Fruit fly (Drosophila melanogaster): ENCODE results near the gene Shab.

Gene Shab

DNA sequence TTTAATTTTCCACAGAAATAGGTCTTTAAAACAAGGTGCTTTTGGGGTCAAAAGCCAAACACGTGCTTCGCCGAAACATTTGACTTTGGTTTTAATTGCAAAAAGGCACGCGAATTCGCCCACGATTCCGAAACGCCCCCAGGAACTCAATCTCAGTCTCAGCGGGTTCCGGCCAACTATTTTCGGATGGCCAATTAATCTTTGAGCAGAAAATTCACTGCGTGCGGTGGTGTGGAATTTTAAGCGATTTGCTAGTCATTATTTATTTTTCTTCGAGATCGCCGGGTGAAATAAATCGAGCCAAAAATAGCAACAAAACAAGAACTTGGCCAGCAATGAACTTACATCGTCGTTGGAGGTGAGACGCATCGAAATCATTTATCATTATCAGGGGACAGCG is 23.8 kb downstream of the Shab start:
- TF ChIP-seq pita (GFP tag; optimal IDR thresholded peaks at IDR 0.05) (no peak), gt (GFP tag; IDR thresholded peaks at IDR 0.05) (no peak), mld (GFP tag; IDR thresholded peaks at IDR 0.05; ENCODE audit: partially characterized antibody) (no peak), Ets65A (GFP tag) (peak; percentile 64), dysf (GFP tag; IDR thresholded peaks at IDR 0.05) (no peak), CG8924 (tag; optimal IDR thresholded peaks at IDR 0.05) (no peak), Gsc (GFP tag; IDR thresholded peaks at IDR 0.05) (no peak), sd (tag; optimal IDR thresholded peaks at IDR 0.05) (peak; percentile 66), Nf-YC (tag; optimal IDR thresholded peaks at IDR 0.05) (no peak), Eip74EF (GFP tag; optimal IDR thresholded peaks at IDR 0.05) (no peak), CG30020 (tag; optimal IDR thresholded peaks at IDR 0.05) (no peak)

- TF ChIP-seq CG13287 (GFP tag; IDR thresholded peaks at IDR 0.05; ENCODE audit: partially characterized antibody) = no peak
- no peak for TF ChIP-seq CG4282 (GFP tag; optimal IDR thresholded peaks at IDR 0.05)
- TF ChIP-seq HLH3B (GFP tag; IDR thresholded peaks at IDR 0.05) = no peak
- TF ChIP-seq CG7556 (GFP tag; optimal IDR thresholded peaks at IDR 0.05) = no peak
- TF ChIP-seq CG9727 (GFP tag; optimal IDR thresholded peaks at IDR 0.05) = peak; percentile 20
- TF ChIP-seq CG12104 (GFP tag; optimal IDR thresholded peaks at IDR 0.05) = no peak
- TF ChIP-seq BEAF-32 (GFP tag; optimal IDR thresholded peaks at IDR 0.05) = no peak
- TF ChIP-seq Dp (GFP tag; optimal IDR thresholded peaks at IDR 0.05) = no peak
- TF ChIP-seq tio (GFP tag; optimal IDR thresholded peaks at IDR 0.05) = no peak
- TF ChIP-seq CG11085 (GFP tag; IDR thresholded peaks at IDR 0.05) = no peak
- TF ChIP-seq p53 (GFP tag; optimal IDR thresholded peaks at IDR 0.05) = no peak
- peak in 1 of 2 experiments; percentile 8 for TF ChIP-seq Eip74EF (GFP tag; optimal IDR thresholded peaks at IDR 0.05)
- no peak for TF ChIP-seq CG9876 (GFP tag; optimal IDR thresholded peaks at IDR 0.05)
- TF ChIP-seq Ets65A (GFP tag) = peak; percentile 55
- TF ChIP-seq CG7839 (tag; optimal IDR thresholded peaks at IDR 0.05) = peak; percentile 56
- TF ChIP-seq dmrt99B (tag; optimal IDR thresholded peaks at IDR 0.05) = no peak
- peak; percentile 74 for TF ChIP-seq kay (GFP tag; optimal IDR thresholded peaks at IDR 0.05)
Measured at dm6 chr3L:2923097-2923496, 28.3 kb downstream of the Shab start.

dm6 chr3L:2951518-2951917 is 56.7 kb downstream of the Shab start, which contains the start of gene CG32846:
CG32846 (minus strand) TSS chr3L:2951618.
- TF ChIP-seq CG18262 (tag; optimal IDR thresholded peaks at IDR 0.05) = no peak
- TF ChIP-seq Nf-YB (GFP tag; optimal IDR thresholded peaks at IDR 0.05) = no peak
- no peak for TF ChIP-seq dm (GFP tag; optimal IDR thresholded peaks at IDR 0.05)
- TF ChIP-seq row (GFP tag; IDR thresholded peaks at IDR 0.05) = no peak
- TF ChIP-seq CG33557 (GFP tag; optimal IDR thresholded peaks at IDR 0.05) = no peak
- no peak for TF ChIP-seq CG12744 (GFP tag; optimal IDR thresholded peaks at IDR 0.05)
- no peak for TF ChIP-seq eve (GFP tag; optimal IDR thresholded peaks at IDR 0.05)
- TF ChIP-seq psq (GFP tag; optimal IDR thresholded peaks at IDR 0.05) = no peak
- no peak for TF ChIP-seq HLH3B (GFP tag; IDR thresholded peaks at IDR 0.05)
- no peak for TF ChIP-seq CG12219 (GFP tag; optimal IDR thresholded peaks at IDR 0.05)
- no peak for TF ChIP-seq HLHmδ (GFP tag; optimal IDR thresholded peaks at IDR 0.05)

DNA sequence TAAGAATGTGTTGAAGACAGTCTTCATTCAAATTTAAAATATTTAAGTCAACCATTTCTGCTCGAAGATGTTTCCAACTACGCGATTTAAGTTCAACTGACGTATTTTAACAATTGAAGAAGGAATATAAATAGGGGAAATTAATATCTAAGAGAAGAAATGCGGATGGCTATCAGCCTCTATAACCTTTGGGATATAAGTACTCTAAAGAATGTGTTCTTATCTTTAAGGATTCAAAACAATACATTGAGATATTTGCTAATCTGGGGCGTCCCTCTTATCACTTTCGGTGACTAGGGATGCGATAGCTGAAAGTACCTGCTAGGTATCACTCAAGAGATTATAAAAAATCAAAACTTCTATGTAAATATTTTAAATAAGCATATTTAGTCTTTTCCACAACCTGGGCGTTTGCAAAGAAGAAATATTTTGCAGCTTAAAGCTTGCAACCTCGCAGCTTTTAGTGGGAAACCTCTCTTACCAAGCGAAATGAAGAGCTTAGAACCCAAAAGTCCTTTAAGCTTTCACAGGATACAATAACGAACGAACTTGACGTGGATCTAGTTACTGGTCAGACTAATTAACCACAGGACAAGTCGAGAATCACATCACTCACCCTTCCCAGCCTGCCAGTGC is 66.2 kb downstream of the Shab start, which contains the start of the genes CG34025 and Or63a:
Gene CG34025 (minus strand): TSS at position 101 of the 636 bp plus-strand sequence.
Gene Or63a (plus strand): TSS at position 586 of the 636 bp plus-strand sequence.
- TF ChIP-seq CG12769 (tag; optimal IDR thresholded peaks at IDR 0.05) (no peak), CG13894 (tag; optimal IDR thresholded peaks at IDR 0.05) (peak; percentile 52)

All from whole organism, embryonic.